Worm (Caenorhabditis elegans): ENCODE results near the gene gba-3.

Gene gba-3

DNA sequence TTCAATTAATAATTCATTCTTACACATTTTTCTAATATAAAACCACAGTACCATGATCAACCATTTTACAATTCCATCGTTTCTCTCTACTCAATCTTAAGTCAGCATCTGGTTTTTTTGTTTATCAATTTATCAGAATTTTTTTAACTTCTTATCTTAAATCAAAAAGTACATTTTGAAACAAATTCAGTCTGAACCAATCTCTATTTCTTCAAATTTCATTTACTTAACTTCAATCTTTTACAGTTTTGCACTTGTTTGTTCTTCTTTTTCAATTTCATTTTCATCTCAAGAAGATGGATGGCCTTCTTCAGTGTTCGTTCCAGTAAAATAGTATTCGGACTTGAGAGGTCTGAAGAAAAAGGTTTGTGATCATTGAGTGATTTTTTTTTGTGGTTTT is at the start of gene gba-3:
gba-3 (plus strand) TSS at position 301 of the 400 bp plus-strand sequence.
- TF ChIP-seq W03F9.2 (tag; optimal IDR thresholded peaks at IDR 0.05) (no peak), him-1 (tag; optimal IDR thresholded peaks at IDR 0.05) (no peak), dao-5 (tag; optimal IDR thresholded peaks at IDR 0.05) (no peak)

DNA sequence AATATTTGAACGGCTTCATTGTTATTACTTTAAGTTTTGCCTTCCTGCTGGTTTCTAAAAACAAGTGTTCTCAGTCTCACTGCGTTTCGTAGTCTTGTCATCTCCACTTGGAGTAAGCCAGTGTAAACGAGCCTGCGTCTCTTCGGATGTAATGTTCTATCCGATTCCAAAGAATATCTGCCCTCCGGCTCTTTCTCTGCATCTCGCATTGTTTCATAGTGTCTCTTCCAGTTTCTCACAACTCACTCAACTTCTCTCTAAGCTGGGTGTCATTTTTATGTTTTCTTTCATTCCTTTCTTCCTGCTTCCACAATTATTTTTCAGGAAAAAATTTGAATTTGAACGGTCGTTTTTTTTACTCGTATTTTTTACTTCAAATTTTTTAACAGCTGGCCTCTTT is 46.2 kb upstream of the gba-3 start:
- TF ChIP-seq W03F9.2 (tag; optimal IDR thresholded peaks at IDR 0.05) (no peak), dao-5 (tag; optimal IDR thresholded peaks at IDR 0.05) (no peak), him-1 (tag; optimal IDR thresholded peaks at IDR 0.05) (no peak)

DNA sequence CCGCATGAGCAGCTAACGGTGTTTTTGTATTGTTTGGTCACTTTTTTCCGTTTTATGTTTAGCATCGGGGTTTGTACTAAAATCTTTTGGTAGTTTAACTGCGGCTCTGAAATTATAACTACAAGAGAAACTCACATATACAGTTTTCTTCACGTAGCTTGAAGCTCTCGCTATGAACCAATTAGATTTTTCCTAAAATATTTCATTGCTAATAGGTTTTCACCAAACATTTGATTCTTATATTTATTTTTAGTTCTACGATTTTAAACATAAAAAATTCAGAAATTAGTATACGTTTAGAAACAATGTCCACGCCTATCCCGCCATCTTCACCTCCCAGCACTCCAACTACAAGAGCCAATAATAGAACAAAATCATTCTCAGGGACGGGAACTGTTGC is 45.7 kb upstream of the gba-3 start, which contains the start of gene C06A12.3:
C06A12.3 (plus strand) TSS at position 301 of the 400 bp plus-strand sequence.
- TF ChIP-seq dao-5 (tag; optimal IDR thresholded peaks at IDR 0.05), result no peak
- no peak for TF ChIP-seq W03F9.2 (tag; optimal IDR thresholded peaks at IDR 0.05)
- TF ChIP-seq him-1 (tag; optimal IDR thresholded peaks at IDR 0.05), result no peak

DNA sequence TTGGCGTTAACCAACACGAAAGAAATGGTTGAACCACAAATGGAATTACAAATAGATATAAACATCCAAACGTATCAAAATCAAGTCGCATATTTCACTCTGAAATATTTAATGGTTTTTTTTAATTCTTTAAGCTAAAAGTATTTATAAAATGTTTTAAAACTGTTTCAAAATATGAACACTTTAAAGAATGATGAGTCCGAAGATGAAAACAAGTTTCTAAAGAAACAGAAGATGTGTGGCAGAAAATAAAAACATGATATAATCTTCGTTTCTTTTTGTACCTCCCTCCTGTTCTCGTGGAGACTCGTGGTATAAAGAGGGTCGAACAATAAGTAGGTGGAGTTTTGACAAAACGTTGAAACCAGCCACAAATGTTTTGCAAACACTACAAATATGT is 41.8 kb upstream of the gba-3 start, which contains the start of gene lact-6:
lact-6 (minus strand) TSS at position 101 of the 400 bp plus-strand sequence.
- no peak for TF ChIP-seq him-1 (tag; optimal IDR thresholded peaks at IDR 0.05)

DNA sequence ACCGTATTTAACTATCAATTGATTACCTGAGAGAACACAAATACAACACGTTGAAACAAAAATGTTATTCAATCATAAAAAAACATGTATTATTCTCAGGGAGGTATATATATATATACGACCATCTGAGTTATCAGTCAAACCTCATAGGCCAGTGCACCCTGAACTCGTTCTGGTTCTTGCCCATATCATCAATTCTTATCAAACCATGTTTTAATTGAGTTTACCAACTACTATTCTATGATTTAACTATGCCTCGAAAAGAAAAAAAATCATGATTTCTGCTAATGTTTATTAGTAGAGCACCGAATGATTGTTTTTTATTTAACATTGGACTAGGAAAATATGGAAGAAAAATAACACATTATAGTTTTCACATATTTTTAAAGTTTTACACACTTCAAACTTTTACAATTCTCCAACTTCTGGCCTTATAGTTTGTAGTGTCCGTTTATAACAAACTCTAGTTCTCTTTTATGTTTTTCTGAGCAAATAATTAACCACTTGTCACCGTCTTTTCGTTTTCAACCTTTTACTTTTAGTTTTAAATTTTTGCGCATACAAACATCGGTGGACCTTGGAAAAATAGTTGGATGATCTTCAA is 40.8 kb upstream of the gba-3 start:
- TF ChIP-seq W03F9.2 (tag; optimal IDR thresholded peaks at IDR 0.05) (no peak), him-1 (tag; optimal IDR thresholded peaks at IDR 0.05) (no peak), dao-5 (tag; optimal IDR thresholded peaks at IDR 0.05) (no peak)

DNA sequence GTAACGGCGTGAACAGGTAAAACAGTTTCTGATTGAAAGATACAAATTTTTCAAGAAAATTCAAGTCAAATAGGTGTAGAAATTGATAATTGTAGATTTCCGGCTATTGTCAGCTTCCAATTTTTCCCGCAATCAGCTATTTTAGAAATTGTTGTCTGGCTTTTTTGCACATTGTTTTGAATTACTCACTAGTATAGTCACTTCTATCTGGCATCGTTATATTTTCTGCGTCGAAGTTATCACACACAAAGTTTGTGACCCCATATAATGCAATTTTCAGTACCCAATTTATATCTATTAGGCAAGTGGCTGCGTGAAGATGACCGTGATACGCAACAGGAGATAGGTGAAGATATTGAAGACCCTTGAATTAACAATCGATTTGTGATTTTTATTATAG is 37.9 kb upstream of the gba-3 start:
- TF ChIP-seq dao-5 (tag; optimal IDR thresholded peaks at IDR 0.05), result no peak
- TF ChIP-seq W03F9.2 (tag; optimal IDR thresholded peaks at IDR 0.05), result no peak
- TF ChIP-seq him-1 (tag; optimal IDR thresholded peaks at IDR 0.05), result no peak

DNA sequence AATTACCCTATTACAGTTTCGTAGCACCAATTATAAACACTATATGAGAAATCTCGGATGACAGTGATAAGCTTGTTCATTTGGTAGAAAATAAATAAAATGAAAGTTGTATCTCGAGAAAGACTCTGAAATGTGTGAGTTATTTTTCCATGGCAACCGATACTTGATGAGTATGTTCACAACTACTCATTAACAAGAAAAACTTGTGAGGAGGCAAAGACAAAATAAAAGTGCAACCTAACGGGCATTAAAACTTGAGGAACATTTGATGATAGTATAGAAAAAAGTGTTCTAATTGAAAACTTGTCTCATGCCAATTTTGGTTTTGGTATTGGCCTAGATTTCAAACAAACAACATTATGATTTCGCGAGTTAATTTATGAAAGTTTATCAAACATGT is 36.6 kb upstream of the gba-3 start, which contains the start of gene gcy-27:
gcy-27 (minus strand) TSS at position 101 of the 400 bp plus-strand sequence.
- no peak for TF ChIP-seq dao-5 (tag; optimal IDR thresholded peaks at IDR 0.05)
- no peak for TF ChIP-seq W03F9.2 (tag; optimal IDR thresholded peaks at IDR 0.05)
- TF ChIP-seq him-1 (tag; optimal IDR thresholded peaks at IDR 0.05), result no peak

DNA sequence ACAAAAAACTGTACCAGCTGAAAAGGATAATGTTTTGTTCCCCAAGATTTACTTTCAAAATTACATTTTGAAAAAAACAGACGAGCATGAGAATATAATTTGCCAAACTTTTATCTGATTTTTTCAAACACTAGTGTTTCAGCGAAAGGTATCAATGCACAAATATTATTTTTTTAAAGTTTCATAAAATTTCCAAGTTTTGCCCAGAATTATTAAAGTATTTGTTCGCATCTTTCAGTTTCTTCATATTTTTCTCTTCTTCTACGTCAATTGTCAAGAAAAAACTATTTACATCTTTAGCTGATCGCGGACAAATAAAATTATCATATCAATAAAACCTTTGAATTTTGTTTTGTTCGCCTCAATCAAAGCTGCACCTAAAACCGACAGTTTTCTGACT is 36.1 kb upstream of the gba-3 start, which contains the start of gene C06A12.8:
C06A12.8 (plus strand) TSS at position 301 of the 400 bp plus-strand sequence.
- TF ChIP-seq W03F9.2 (tag; optimal IDR thresholded peaks at IDR 0.05), result no peak
- TF ChIP-seq him-1 (tag; optimal IDR thresholded peaks at IDR 0.05), result no peak
- no peak for TF ChIP-seq dao-5 (tag; optimal IDR thresholded peaks at IDR 0.05)

DNA sequence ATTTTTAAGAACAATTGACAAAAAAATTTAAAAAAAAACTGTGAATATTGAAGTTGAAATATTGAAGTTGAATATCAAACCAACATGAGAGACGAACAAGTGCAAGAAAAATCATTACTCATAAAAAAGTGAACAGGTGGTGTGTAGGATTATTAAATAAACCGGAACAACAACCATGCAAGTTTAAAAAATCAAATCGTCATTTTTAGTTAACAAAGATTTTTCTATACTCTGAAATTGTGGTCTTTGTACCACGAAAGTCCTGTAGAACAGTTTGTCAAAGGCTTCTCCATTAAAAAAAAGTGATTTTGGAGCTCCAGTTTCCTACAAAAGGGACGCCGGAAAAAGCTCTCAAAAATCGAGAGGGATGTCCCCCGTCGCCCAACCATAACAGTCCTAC is 33.1 kb upstream of the gba-3 start, which contains the start of gene C06A12.19:
C06A12.19 (minus strand) TSS at position 101 of the 400 bp plus-strand sequence.
- TF ChIP-seq dao-5 (tag; optimal IDR thresholded peaks at IDR 0.05), result no peak
- TF ChIP-seq W03F9.2 (tag; optimal IDR thresholded peaks at IDR 0.05), result no peak
- TF ChIP-seq him-1 (tag; optimal IDR thresholded peaks at IDR 0.05), result no peak

DNA sequence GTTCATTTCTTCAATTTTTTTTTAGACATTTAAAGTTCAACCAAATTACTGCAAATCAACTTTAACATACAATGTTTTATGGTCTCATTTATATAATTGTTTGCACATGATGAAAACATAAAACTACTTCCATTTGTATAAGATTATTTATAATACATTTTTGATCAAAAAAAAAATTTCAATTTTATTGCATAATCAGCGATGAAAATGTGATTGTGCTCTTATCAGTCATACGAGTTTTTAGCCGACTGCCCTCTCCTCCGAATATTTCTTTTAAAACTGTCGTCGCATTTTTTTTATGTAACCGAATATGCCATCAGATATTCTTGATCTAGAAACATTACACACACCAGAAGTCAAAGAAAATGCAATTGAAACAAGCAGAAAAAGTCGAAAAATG is 32.7 kb upstream of the gba-3 start, which contains the start of gene F08A7.1:
F08A7.1 (plus strand) TSS at position 191 of the 400 bp plus-strand sequence.
- no peak for TF ChIP-seq him-1 (tag; optimal IDR thresholded peaks at IDR 0.05)
- TF ChIP-seq W03F9.2 (tag; optimal IDR thresholded peaks at IDR 0.05), result no peak
- TF ChIP-seq dao-5 (tag; optimal IDR thresholded peaks at IDR 0.05), result no peak

DNA sequence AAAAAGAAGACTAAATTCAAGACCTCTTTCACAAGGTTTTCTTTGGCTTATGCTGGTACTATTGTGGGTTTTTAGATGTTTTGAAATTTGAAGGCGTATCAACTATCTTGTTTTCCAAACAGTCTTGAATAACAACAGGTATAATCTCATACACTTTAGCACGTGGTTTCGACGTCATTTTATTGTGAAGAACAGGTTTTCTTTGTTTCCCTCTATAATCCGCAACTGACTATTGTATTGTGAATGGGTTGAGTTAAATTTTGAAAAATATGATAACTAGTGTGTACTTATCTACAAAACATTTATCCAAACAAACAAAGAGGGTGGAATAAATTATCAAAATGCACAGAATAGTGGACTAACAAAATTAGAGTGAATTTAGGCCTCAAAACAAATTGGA is 31.9 kb upstream of the gba-3 start:
- TF ChIP-seq W03F9.2 (tag; optimal IDR thresholded peaks at IDR 0.05) (no peak), him-1 (tag; optimal IDR thresholded peaks at IDR 0.05) (no peak), dao-5 (tag; optimal IDR thresholded peaks at IDR 0.05) (no peak)

DNA sequence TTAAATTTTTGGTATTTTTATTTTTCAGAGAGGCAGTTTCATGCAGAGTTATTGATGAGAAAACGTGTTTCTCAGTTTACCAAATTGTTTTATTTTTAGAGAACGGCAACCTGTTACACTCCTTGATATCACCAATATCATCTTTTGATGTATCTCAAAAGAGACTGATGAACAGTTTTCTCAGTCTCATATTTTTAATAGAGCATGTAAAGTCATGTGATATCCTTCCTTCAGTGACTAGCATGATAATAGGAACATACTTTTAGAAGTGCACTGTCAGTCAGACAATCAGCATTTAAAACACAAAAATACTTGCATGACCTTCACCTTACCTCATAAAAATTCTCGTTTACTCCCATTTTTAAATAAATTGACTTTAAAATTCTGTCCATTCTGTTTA is 30.6 kb upstream of the gba-3 start, which contains the start of gene F11E6.11:
F11E6.11 (plus strand) TSS at position 325 of the 400 bp plus-strand sequence.
- TF ChIP-seq him-1 (tag; optimal IDR thresholded peaks at IDR 0.05), result no peak
- TF ChIP-seq W03F9.2 (tag; optimal IDR thresholded peaks at IDR 0.05), result no peak
- TF ChIP-seq dao-5 (tag; optimal IDR thresholded peaks at IDR 0.05), result no peak

DNA sequence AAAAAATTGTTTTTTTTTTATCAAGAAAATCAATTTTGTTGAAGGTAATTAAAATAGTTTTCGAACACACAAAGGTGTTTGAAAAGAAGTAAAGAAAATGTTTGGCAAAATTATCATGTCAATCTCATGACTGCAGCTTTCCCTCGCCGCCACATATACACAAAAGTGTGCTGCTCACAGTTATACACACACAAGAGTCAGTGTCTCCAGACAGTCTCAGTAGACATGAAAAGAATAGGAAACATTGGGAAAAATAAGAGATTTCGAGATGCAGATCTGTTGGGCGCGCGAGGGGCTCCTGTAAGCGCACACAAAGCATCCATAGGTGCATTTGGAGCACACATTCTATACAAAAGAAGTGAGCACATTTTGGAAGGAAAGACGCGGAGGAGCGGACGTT is 24.8 kb upstream of the gba-3 start:
- no peak for TF ChIP-seq W03F9.2 (tag; optimal IDR thresholded peaks at IDR 0.05)
- no peak for TF ChIP-seq dao-5 (tag; optimal IDR thresholded peaks at IDR 0.05)
- TF ChIP-seq him-1 (tag; optimal IDR thresholded peaks at IDR 0.05), result no peak

DNA sequence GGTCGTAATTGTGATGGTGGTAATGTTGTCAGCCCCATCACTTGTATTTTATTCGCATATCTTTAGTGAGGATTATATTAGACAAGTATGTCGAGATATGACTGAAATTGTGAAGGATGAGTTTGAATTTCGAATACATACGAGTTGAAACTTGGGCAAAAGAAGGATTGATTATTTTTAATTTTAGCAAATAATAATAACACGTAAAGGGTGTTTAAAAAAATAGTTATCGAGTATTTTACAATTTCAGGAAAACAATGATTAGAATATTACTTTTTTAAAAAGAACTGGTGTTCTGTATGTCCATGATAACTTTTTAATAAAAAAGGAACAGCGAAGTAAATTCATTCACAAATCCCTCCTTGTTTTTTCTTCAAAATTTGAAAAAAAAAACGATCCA is 22.7 kb upstream of the gba-3 start, which contains the start of gene F11E6.8:
F11E6.8 (minus strand) TSS at position 101 of the 400 bp plus-strand sequence.
- TF ChIP-seq him-1 (tag; optimal IDR thresholded peaks at IDR 0.05) (no peak), W03F9.2 (tag; optimal IDR thresholded peaks at IDR 0.05) (no peak), dao-5 (tag; optimal IDR thresholded peaks at IDR 0.05) (no peak)

DNA sequence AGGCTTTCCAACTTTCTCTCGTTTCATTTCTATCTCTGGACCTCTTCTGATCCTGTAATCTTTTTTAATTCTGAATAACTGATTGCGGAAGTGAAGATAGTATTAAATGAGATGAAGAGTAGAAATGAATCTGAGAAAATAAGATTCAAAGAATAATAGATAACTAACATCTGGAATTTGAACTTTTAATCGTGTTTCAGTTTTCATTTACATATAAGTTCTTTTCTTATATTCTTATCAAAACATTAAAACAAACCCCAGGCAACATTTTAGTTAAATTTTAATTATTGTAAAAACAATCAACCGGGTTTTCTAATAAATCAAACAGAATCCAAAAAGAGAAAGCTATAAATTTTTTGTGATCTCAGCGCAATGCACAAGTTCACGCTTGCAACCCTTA is 19.9 kb upstream of the gba-3 start:
- TF ChIP-seq W03F9.2 (tag; optimal IDR thresholded peaks at IDR 0.05) (no peak), him-1 (tag; optimal IDR thresholded peaks at IDR 0.05) (no peak), dao-5 (tag; optimal IDR thresholded peaks at IDR 0.05) (no peak)
